Worm (Caenorhabditis elegans) whole organism, late embryonic: ENCODE measurements around the gene F16H6.9.

Source experiments
- C38D4.7 ChIP-seq: fragments of 200-800 bp; sonication (Bioruptor generic); optimal IDR thresholded peaks from 2 replicates; lab custom pipeline; 2018; ENCODE audit warnings: mild to moderate bottlenecking, missing genetic modification characterization, moderate library complexity, missing compliant biosample characterization
- F13H6.1 ChIP-seq: sonication (generic microtip); optimal IDR thresholded peaks from 2 replicates; lab custom pipeline; 2016; ENCODE audit warnings: missing genetic modification characterization, missing compliant biosample characterization
- K02D7.2 ChIP-seq: sonication (generic microtip); optimal IDR thresholded peaks from 2 replicates; lab custom pipeline; 2017; ENCODE audit warnings: mild to moderate bottlenecking, missing genetic modification characterization, missing compliant biosample characterization
- K09A11.1 ChIP-seq: sonication (generic microtip); optimal IDR thresholded peaks from 2 replicates; lab custom pipeline; 2017; ENCODE audit warnings: antibody characterized with exemption, mild to moderate bottlenecking, missing genetic modification characterization, missing compliant biosample characterization; ENCODE audit not compliant: insufficient read depth
- Y22D7AL.16 ChIP-seq: sonication (generic microtip); optimal IDR thresholded peaks from 2 replicates; lab custom pipeline; 2016; ENCODE audit warnings: missing genetic modification characterization, missing compliant biosample characterization
- ceh-14 ChIP-seq: sonication (generic microtip); optimal IDR thresholded peaks from 2 replicates; lab custom pipeline; 2016; ENCODE audit warnings: missing genotype, missing genetic modification characterization, missing compliant biosample characterization
- ceh-18 ChIP-seq: sonication (generic microtip); optimal IDR thresholded peaks from 2 replicates; lab custom pipeline; 2016; ENCODE audit warnings: missing genetic modification characterization, missing compliant biosample characterization
- ceh-19 ChIP-seq: fragments of 200-800 bp; sonication (Bioruptor generic); optimal IDR thresholded peaks from 2 replicates; lab custom pipeline; 2018; ENCODE audit warnings: mild to moderate bottlenecking, missing genetic modification characterization, missing compliant biosample characterization
- ceh-2 ChIP-seq: sonication (generic microtip); optimal IDR thresholded peaks from 2 replicates; lab custom pipeline; 2016; ENCODE audit warnings: missing genotype, missing genetic modification characterization, missing compliant biosample characterization
- ceh-22 ChIP-seq: sonication (generic microtip); optimal IDR thresholded peaks from 2 replicates; lab custom pipeline; 2017; ENCODE audit warnings: missing biosample characterization, missing genetic modification characterization
- ceh-24 ChIP-seq: sonication (generic microtip); optimal IDR thresholded peaks from 2 replicates; lab custom pipeline; 2016; ENCODE audit warnings: mild to moderate bottlenecking, missing genetic modification characterization, missing compliant biosample characterization
- ceh-30 ChIP-seq: fragments of 150-350 bp; optimal IDR thresholded peaks from 2 replicates; lab custom pipeline; 2014; ENCODE audit warnings: missing biosample characterization, missing genetic modification characterization
- ceh-34 ChIP-seq: sonication (generic microtip); optimal IDR thresholded peaks from 2 replicates; lab custom pipeline; 2016; ENCODE audit warnings: mild to moderate bottlenecking, missing genetic modification characterization, missing compliant biosample characterization
- ceh-45 ChIP-seq: fragments of 200-800 bp; sonication (Bioruptor generic); IDR thresholded peaks from 2 replicates; pipeline ENCODE4 v1.3.6; 2022; ENCODE audit warnings: missing genetic modification reagents, missing genetic modification characterization, missing compliant biosample characterization
- ceh-48 ChIP-seq: sonication (generic microtip); optimal IDR thresholded peaks from 2 replicates; lab custom pipeline; 2016; ENCODE audit warnings: missing genetic modification characterization, inconsistent platforms, missing compliant biosample characterization
- ceh-6 ChIP-seq: fragments of 200-800 bp; sonication (Bioruptor generic); optimal IDR thresholded peaks from 2 replicates; lab custom pipeline; 2018; ENCODE audit warnings: mild to moderate bottlenecking, missing genetic modification characterization, missing compliant biosample characterization
- ceh-9 ChIP-seq: sonication (generic microtip); optimal IDR thresholded peaks from 2 replicates; lab custom pipeline; 2016; ENCODE audit warnings: mild to moderate bottlenecking, missing genetic modification characterization, inconsistent platforms, missing compliant biosample characterization
- che-1 ChIP-seq: sonication (generic microtip); optimal IDR thresholded peaks from 2 replicates; lab custom pipeline; 2016; ENCODE audit warnings: mild to moderate bottlenecking, missing genetic modification characterization, missing compliant biosample characterization
- dmd-4 ChIP-seq: sonication (generic microtip); optimal IDR thresholded peaks from 2 replicates; lab custom pipeline; 2016; ENCODE audit warnings: borderline replicate concordance, missing genetic modification characterization, missing compliant biosample characterization
- elt-2 ChIP-seq: sonication (generic microtip); optimal IDR thresholded peaks from 2 replicates; lab custom pipeline; 2016; ENCODE audit warnings: missing genetic modification reagents, missing genetic modification characterization, missing compliant biosample characterization
- ets-4 ChIP-seq: sonication (generic microtip); optimal IDR thresholded peaks from 2 replicates; lab custom pipeline; 2016; ENCODE audit warnings: missing genetic modification characterization, missing compliant biosample characterization
- gmeb-2 ChIP-seq: sonication (generic microtip); optimal IDR thresholded peaks from 2 replicates; lab custom pipeline; 2016; ENCODE audit warnings: missing genetic modification characterization, inconsistent platforms, missing compliant biosample characterization
- hlh-6 ChIP-seq: sonication (generic microtip); optimal IDR thresholded peaks from 2 replicates; lab custom pipeline; 2016; ENCODE audit warnings: missing genotype, missing genetic modification characterization, missing compliant biosample characterization
- lin-11 ChIP-seq: fragments of 200-800 bp; sonication (Bioruptor generic); optimal IDR thresholded peaks from 2 replicates; lab custom pipeline; 2018; ENCODE audit warnings: mild to moderate bottlenecking, missing genetic modification characterization, missing compliant biosample characterization
- mec-3 ChIP-seq: sonication (generic microtip); optimal IDR thresholded peaks from 2 replicates; lab custom pipeline; 2016; ENCODE audit warnings: borderline replicate concordance, missing genetic modification characterization, missing compliant biosample characterization
- nhr-11 ChIP-seq: fragments of 150-350 bp; optimal IDR thresholded peaks from 2 replicates; lab custom pipeline; 2014; ENCODE audit warnings: missing biosample characterization, missing genetic modification characterization
- nhr-232 ChIP-seq: sonication (generic microtip); optimal IDR thresholded peaks from 2 replicates; lab custom pipeline; 2016; ENCODE audit warnings: missing genetic modification characterization, missing compliant biosample characterization
- pat-9 ChIP-seq: fragments of 200-800 bp; sonication (Bioruptor generic); optimal IDR thresholded peaks from 2 replicates; lab custom pipeline; 2018; ENCODE audit warnings: mild to moderate bottlenecking, missing genetic modification characterization, moderate library complexity, missing compliant biosample characterization
- pax-1 ChIP-seq: fragments of 150-350 bp; optimal IDR thresholded peaks from 2 replicates; lab custom pipeline; 2014; ENCODE audit warnings: missing biosample characterization, missing genetic modification characterization
- pha-2 ChIP-seq: sonication (generic microtip); optimal IDR thresholded peaks from 2 replicates; lab custom pipeline; 2017; ENCODE audit warnings: mild to moderate bottlenecking, missing genetic modification characterization, missing compliant biosample characterization
- pha-4 ChIP-seq: fragments of 150-350 bp; optimal IDR thresholded peaks from 2 replicates; lab custom pipeline; 2018; ENCODE audit warnings: missing biosample characterization, missing genetic modification reagents, missing genetic modification characterization
- pqm-1 ChIP-seq: sonication (generic microtip); optimal IDR thresholded peaks from 2 replicates; lab custom pipeline; 2016; ENCODE audit warnings: missing genetic modification characterization, missing compliant biosample characterization
- rnt-1 ChIP-seq: sonication (generic microtip); optimal IDR thresholded peaks from 2 replicates; lab custom pipeline; 2016; ENCODE audit warnings: missing genetic modification characterization, missing compliant biosample characterization
- sdc-2 ChIP-seq: sonication (generic microtip); optimal IDR thresholded peaks from 2 replicates; lab custom pipeline; 2016; ENCODE audit warnings: missing genotype, missing genetic modification characterization, missing compliant biosample characterization
- sox-2 ChIP-seq: fragments of 200-800 bp; sonication (Bioruptor generic); IDR thresholded peaks from 2 replicates; pipeline ENCODE4 v1.3.6; 2022; ENCODE audit warnings: missing genetic modification reagents, missing genetic modification characterization, missing compliant biosample characterization
- syd-9 ChIP-seq: sonication (generic microtip); optimal IDR thresholded peaks from 2 replicates; lab custom pipeline; 2016; ENCODE audit warnings: mild to moderate bottlenecking, missing genetic modification characterization, moderate library complexity, missing compliant biosample characterization
- ttx-3 ChIP-seq: sonication (generic microtip); optimal IDR thresholded peaks from 2 replicates; lab custom pipeline; 2016; ENCODE audit warnings: missing genetic modification reagents, missing genetic modification characterization, missing compliant biosample characterization
- unc-42 ChIP-seq: sonication (generic microtip); optimal IDR thresholded peaks from 2 replicates; lab custom pipeline; 2016; ENCODE audit warnings: missing genotype, missing genetic modification characterization, missing compliant biosample characterization
- unc-55 ChIP-seq: sonication (generic microtip); optimal IDR thresholded peaks from 2 replicates; lab custom pipeline; 2017; ENCODE audit warnings: missing biosample characterization, missing genetic modification reagents, missing genetic modification characterization
- unc-86 ChIP-seq: sonication (generic microtip); optimal IDR thresholded peaks from 2 replicates; lab custom pipeline; 2016; ENCODE audit warnings: missing genetic modification characterization, missing compliant biosample characterization

The F16H6.9 gene

ce11 chrV:18179663-18180062, 37.2 kb upstream of the F16H6.9 start, which contains the start of gene C31G12.1:
C31G12.1 (plus strand) TSS chrV:18179963.
- TF ChIP-seq sox-2 (GFP tag; lab: Robert Waterston, UW) (no peak), K09A11.1 (no peak), ceh-30 (tag; lab: Kevin White, UChicago) (no peak), ceh-6 (no peak), ceh-14 (tag; lab: Kevin White, UChicago) (no peak), ceh-19 (GFP tag; lab: Kevin White, UChicago) (no peak), rnt-1 (tag; lab: Kevin White, UChicago) (no peak), pha-2 (tag; lab: Kevin White, UChicago) (no peak), gmeb-2 (tag; lab: Kevin White, UChicago) (no peak), K02D7.2 (tag; lab: Kevin White, UChicago) (no peak), ceh-22 (no peak), sdc-2 (no peak), ceh-45 (no peak), syd-9 (tag; lab: Kevin White, UChicago) (no peak), Y22D7AL.16 (tag; lab: Kevin White, UChicago) (no peak), ceh-9 (tag; lab: Kevin White, UChicago) (no peak)

- no peak for TF ChIP-seq hlh-6 (tag; lab: Kevin White, UChicago)
- no peak for TF ChIP-seq ceh-14 (tag; lab: Kevin White, UChicago)
- no peak for TF ChIP-seq ceh-24 (tag; lab: Kevin White, UChicago)
- TF ChIP-seq C38D4.7: no peak
- no peak for TF ChIP-seq elt-2 (tag; lab: Kevin White, UChicago)
- TF ChIP-seq mec-3: no peak
- no peak for TF ChIP-seq pax-1 (tag; lab: Kevin White, UChicago)
- no peak for TF ChIP-seq gmeb-2 (tag; lab: Kevin White, UChicago)
- TF ChIP-seq nhr-11 (tag; lab: Kevin White, UChicago): no peak
Observed at ce11 chrV:18184910-18185309, 32.0 kb upstream of the F16H6.9 start, which contains the start of gene C31G12.3. C31G12.3 (plus strand) TSS chrV:18185210.

ce11 chrV:18188328-18188727, 28.6 kb upstream of the F16H6.9 start, which contains the start of gene clec-245:
clec-245 (minus strand) TSS chrV:18188428.
- TF ChIP-seq ceh-34 (no peak), lin-11 (tag; lab: Kevin White, UChicago) (no peak), hlh-6 (tag; lab: Kevin White, UChicago) (no peak), ceh-2 (tag; lab: Kevin White, UChicago) (no peak), nhr-232 (no peak), ceh-24 (tag; lab: Kevin White, UChicago) (no peak), pha-4 (tag; lab: Kevin White, UChicago) (no peak), ceh-22 (no peak), sdc-2 (no peak), unc-86 (tag; lab: Kevin White, UChicago) (no peak), ttx-3 (tag; lab: Kevin White, UChicago) (no peak), ceh-9 (tag; lab: Kevin White, UChicago) (no peak), rnt-1 (tag; lab: Kevin White, UChicago) (no peak)

ce11 chrV:18189181-18189580, 27.7 kb upstream of the F16H6.9 start, which contains the start of gene clec-246:
clec-246 (plus strand) TSS chrV:18189481.
- TF ChIP-seq che-1 (tag; lab: Kevin White, UChicago) (no peak), ceh-24 (tag; lab: Kevin White, UChicago) (no peak), C38D4.7 (no peak), nhr-232 (no peak), syd-9 (tag; lab: Kevin White, UChicago) (no peak), unc-55 (no peak), unc-42 (no peak), sox-2 (GFP tag; lab: Robert Waterston, UW) (no peak)

- TF ChIP-seq pha-2 (tag; lab: Kevin White, UChicago) (no peak), hlh-6 (tag; lab: Kevin White, UChicago) (no peak), ceh-18 (no peak), ceh-45 (no peak), dmd-4 (no peak), gmeb-2 (tag; lab: Kevin White, UChicago) (no peak), pqm-1 (tag; lab: Kevin White, UChicago) (no peak), ceh-48 (tag; lab: Kevin White, UChicago) (no peak), ceh-14 (tag; lab: Kevin White, UChicago) (no peak), F13H6.1 (tag; lab: Kevin White, UChicago) (no peak), ceh-22 (no peak), unc-42 (no peak), ets-4 (tag; lab: Kevin White, UChicago) (no peak), ceh-19 (GFP tag; lab: Kevin White, UChicago) (no peak), pat-9 (tag; lab: Kevin White, UChicago) (no peak)
Observed at ce11 chrV:18191128-18191527, 25.8 kb upstream of the F16H6.9 start, which contains the start of gene clec-42. clec-42 (plus strand) TSS chrV:18191412.
